Fruit fly (Drosophila melanogaster) whole organism, wandering third instar larva: ENCODE results near the gene unc79.
A peak's percentile ranks its signal among the peaks of the same experiment; 100 is the strongest.

Experiments used
- CG32264 ChIP-seq: fragments of 200-800 bp; sonication (Bioruptor generic); optimal IDR thresholded peaks from 2 replicates; lab custom pipeline; 2016; ENCODE audit warnings: missing biosample characterization, missing genetic modification characterization
- Dfd ChIP-seq: fragments of >200 bp; optimal IDR thresholded peaks from 2 replicates; lab custom pipeline; 2017; ENCODE audit warnings: missing biosample characterization, missing genetic modification characterization
- Myc ChIP-seq: fragments of >200 bp; optimal IDR thresholded peaks from 2 replicates; lab custom pipeline; 2017
- Vsx2 ChIP-seq: fragments of 200-300, 225-300 bp; sonication (Bioruptor generic); optimal IDR thresholded peaks from 2 replicates; lab custom pipeline; 2018; ENCODE audit warnings: missing biosample characterization, missing genetic modification characterization; ENCODE audit not compliant: partially characterized antibody
- br ChIP-seq: fragments of 200-800 bp; sonication (Bioruptor generic); optimal IDR thresholded peaks from 2 replicates; lab custom pipeline; 2016; ENCODE audit warnings: missing biosample characterization, missing genetic modification characterization
- dl ChIP-seq, 2 experiments: fragments of 175-275, 200-275 bp in 1 of 2; fragments of 200-275 bp in 1 of 2; sonication (Bioruptor generic); optimal IDR thresholded peaks; lab custom pipeline; 2018; ENCODE audit warnings: mild to moderate bottlenecking in 2 of 2, missing biosample characterization in 2 of 2, missing genetic modification characterization in 2 of 2, moderate library complexity in 2 of 2; ENCODE audit not compliant: partially characterized antibody in 2 of 2, insufficient read depth in 1 of 2
- dmrt93B ChIP-seq: fragments of 200-800 bp; sonication (Bioruptor generic); optimal IDR thresholded peaks from 2 replicates; lab custom pipeline; 2018; ENCODE audit warnings: missing biosample characterization, mild to moderate bottlenecking, missing genetic modification characterization
- h ChIP-seq: fragments of 200-800 bp; sonication (Bioruptor generic); optimal IDR thresholded peaks from 3 replicates; lab custom pipeline; 2016; ENCODE audit warnings: missing biosample characterization, mild to moderate bottlenecking, missing genetic modification characterization
- jim ChIP-seq: fragments of 175-275, 200-325 bp; sonication (Bioruptor generic); optimal IDR thresholded peaks from 2 replicates; lab custom pipeline; 2016; ENCODE audit warnings: missing biosample characterization, mild to moderate bottlenecking, missing genetic modification characterization
- psq ChIP-seq: fragments of 200-800 bp; sonication (Bioruptor generic); optimal IDR thresholded peaks from 3 replicates; lab custom pipeline; 2017; ENCODE audit warnings: missing biosample characterization, mild to moderate bottlenecking, missing genetic modification characterization, moderate library complexity
- rgr ChIP-seq: fragments of 200-800 bp; sonication (Bioruptor generic); optimal IDR thresholded peaks from 3 replicates; lab custom pipeline; 2016; ENCODE audit warnings: missing biosample characterization, mild to moderate bottlenecking, missing genetic modification characterization
- tai ChIP-seq: sonication (Bioruptor generic); optimal IDR thresholded peaks from 2 replicates; lab custom pipeline; 2016; ENCODE audit warnings: missing biosample characterization, missing genetic modification characterization
- usp ChIP-seq: fragments of >200 bp; optimal IDR thresholded peaks from 2 replicates; lab custom pipeline; 2017; ENCODE audit warnings: missing biosample characterization, missing genetic modification characterization

- TF ChIP-seq rgr, result peak; percentile 12
- TF ChIP-seq usp (GFP tag; lab: Kevin White, UChicago), result no peak
- no peak for TF ChIP-seq tai (GFP tag; lab: Kevin White, UChicago)
- no peak for TF ChIP-seq dmrt93B (GFP tag; lab: Kevin White, UChicago)
- TF ChIP-seq Dfd (GFP tag; lab: Kevin White, UChicago), result no peak
- no peak for TF ChIP-seq psq (GFP tag; lab: Kevin White, UChicago)
- no peak for TF ChIP-seq CG32264 (GFP tag; lab: Kevin White, UChicago)
- TF ChIP-seq jim (GFP tag; lab: Kevin White, UChicago), result no peak
- no peak for TF ChIP-seq br
- no peak for TF ChIP-seq dl (GFP tag; optimal IDR thresholded peaks at IDR 0.05; lab: Kevin White, UChicago; ENCODE audit: insufficient read depth in 1 of 2, partially characterized antibody in 2 of 2)
- TF ChIP-seq Myc (lab: Kevin White, UChicago), result no peak
- TF ChIP-seq h (GFP tag; lab: Kevin White, UChicago), result no peak
- no peak for TF ChIP-seq Vsx2
Observed at dm6 chr3R:19282832-19283231, 36.9 kb upstream of the unc79 start.
